Fruit fly (Drosophila melanogaster) Kc167 (cell line): Measurements from ENCODE around the gene CG18599.

Experiments
- Myc ChIP-seq: fragments of >200 bp; optimal IDR thresholded peaks from 2 replicates; lab custom pipeline; 2017; ENCODE audit warnings: missing external identifiers
- Sin3A ChIP-seq: fragments of >200 bp; optimal IDR thresholded peaks from 2 replicates; lab custom pipeline; 2018; ENCODE audit warnings: missing external identifiers
- insv ChIP-seq: fragments of >200 bp; optimal IDR thresholded peaks from 3 replicates; lab custom pipeline; 2018; ENCODE audit warnings: missing external identifiers
- psq ChIP-seq: fragments of >200 bp; optimal IDR thresholded peaks from 2 replicates; lab custom pipeline; 2017; ENCODE audit warnings: missing external identifiers
- ttk ChIP-seq: sonication (Bioruptor generic); optimal IDR thresholded peaks from 2 replicates; lab custom pipeline; 2017; ENCODE audit warnings: missing external identifiers

DNA sequence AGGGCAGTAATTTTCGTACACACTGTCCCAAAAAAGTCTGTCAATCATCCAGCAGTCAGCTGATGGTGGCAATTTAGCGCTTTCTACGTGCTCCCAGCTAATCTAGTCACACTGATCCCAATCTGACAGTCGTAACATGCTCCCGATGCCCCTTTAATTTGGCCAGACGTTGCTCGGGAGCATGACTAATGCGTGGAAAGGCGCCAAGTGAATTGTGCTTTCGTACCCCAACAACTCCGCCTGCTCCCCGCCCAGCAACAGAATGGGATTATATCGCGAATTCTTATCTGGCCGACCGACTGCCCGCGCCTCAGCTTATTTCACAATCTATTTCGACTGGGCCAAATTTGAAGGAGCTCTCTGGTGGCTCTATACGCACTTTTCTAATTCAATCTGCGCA is 9.8 kb downstream of the CG18599 start:
- TF ChIP-seq psq (no peak), Myc (no peak), Sin3A (lab: Kevin White, UChicago) (no peak), insv (lab: Kevin White, UChicago) (no peak), ttk (lab: Kevin White, UChicago) (no peak)
